Worm (Caenorhabditis elegans): ENCODE measurements around the gene vab-15.

- TF ChIP-seq unc-62 (GFP tag; optimal IDR thresholded peaks at IDR 0.05): no peak
- TF ChIP-seq nhr-23 (tag; optimal IDR thresholded peaks at IDR 0.05): no peak
- TF ChIP-seq egl-27 (tag; optimal IDR thresholded peaks at IDR 0.05): no peak
These were observed 15.9 kb upstream of the vab-15 start, which contains the start of gene rrc-1 for ce11 chrX:9831215-9831614.
